Worm (Caenorhabditis elegans) whole organism, L2 larva: ENCODE data around the gene F52B11.5.

ENCODE experiments used
- ama-1 ChIP-seq: fragments of 150-350 bp; optimal IDR thresholded peaks from 2 replicates; lab custom pipeline; 2018; ENCODE audit warnings: inconsistent platforms
- egl-27 ChIP-seq: sonication (generic microtip); optimal IDR thresholded peaks from 3 replicates; lab custom pipeline; 2017; ENCODE audit warnings: missing biosample characterization, missing genetic modification reagents, missing genetic modification characterization
- lin-39 ChIP-seq: fragments of 150-350 bp; optimal IDR thresholded peaks from 2 replicates; lab custom pipeline; 2014; ENCODE audit warnings: missing biosample characterization, missing genetic modification reagents, missing genetic modification characterization
- mdl-1 ChIP-seq, 2 experiments: fragments of 150-350 bp in 1 of 2; sonication (generic microtip) in 1 of 2; optimal IDR thresholded peaks; 2 replicates each; lab custom pipeline; 2017; ENCODE audit warnings: missing biosample characterization in 2 of 2, missing genetic modification characterization in 2 of 2
- snpc-4 ChIP-seq: fragments of 150-350 bp; optimal IDR thresholded peaks from 2 replicates; lab custom pipeline; 2014; ENCODE audit warnings: missing biosample characterization, missing genetic modification characterization
- ztf-11 ChIP-seq: sonication (generic microtip); optimal IDR thresholded peaks from 2 replicates; lab custom pipeline; 2017; ENCODE audit warnings: missing biosample characterization, missing genetic modification characterization
- ztf-4 ChIP-seq: fragments of 150-350 bp; optimal IDR thresholded peaks from 2 replicates; lab custom pipeline; 2014; ENCODE audit warnings: missing biosample characterization, missing genetic modification characterization

DNA sequence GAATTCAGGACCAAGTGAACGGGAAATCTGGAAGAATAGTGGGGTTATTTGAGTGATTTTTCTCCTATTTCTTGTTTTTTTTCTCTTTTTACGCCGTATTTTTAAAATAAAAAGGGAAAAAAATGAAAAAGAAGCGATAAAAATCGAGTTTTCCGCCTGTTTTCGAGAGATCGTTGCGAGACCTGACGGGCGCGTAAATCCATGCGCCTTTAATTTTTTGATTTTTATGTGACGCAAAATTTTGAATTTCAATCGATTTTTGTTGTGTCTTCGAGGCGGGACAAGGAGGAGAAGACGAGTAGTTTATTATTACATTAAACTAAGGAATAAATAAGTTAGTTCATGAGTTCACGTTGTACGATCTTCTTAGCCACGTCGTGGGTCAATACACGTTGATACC is 10.6 kb upstream of the F52B11.5 start:
- no peak for TF ChIP-seq snpc-4
- TF ChIP-seq ztf-11 (tag; lab: Kevin White, UChicago): no peak
- no peak for TF ChIP-seq egl-27 (tag; lab: Kevin White, UChicago)
- TF ChIP-seq ama-1 (lab: Kevin White, UChicago): no peak
- TF ChIP-seq lin-39 (tag; lab: Kevin White, UChicago): no peak
- no peak for TF ChIP-seq mdl-1 (tag; optimal IDR thresholded peaks at IDR 0.05; lab: Kevin White, UChicago)
- no peak for TF ChIP-seq ztf-4
